Worm (Caenorhabditis elegans): ENCODE data around the gene tank-1.

Gene tank-1

DNA sequence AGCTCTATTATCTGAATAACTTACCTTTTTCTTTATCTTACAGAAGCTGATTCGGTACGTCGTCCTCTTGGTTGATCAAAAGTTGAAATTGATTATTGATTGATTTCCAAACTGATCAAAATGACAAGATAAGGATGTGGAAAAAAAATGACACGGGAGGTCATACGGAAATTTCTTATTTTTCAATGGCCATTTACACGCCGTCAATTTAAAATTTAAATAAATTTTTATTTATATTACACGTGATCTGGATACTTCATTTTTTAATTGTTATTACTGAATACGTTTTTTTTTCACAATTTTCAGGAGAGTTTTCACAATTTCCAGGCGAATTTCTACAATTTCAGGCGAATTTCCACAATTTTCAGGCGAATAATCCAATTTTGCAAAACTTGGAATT, 9.6 kb downstream of the tank-1 start, which contains the start of gene Y75B7B.2:
Gene Y75B7B.2, minus strand, starts transcription at position 101 of the 400 bp plus-strand sequence.
- TF ChIP-seq nhr-23 (tag; optimal IDR thresholded peaks at IDR 0.05) = no peak
- TF ChIP-seq gmeb-1 (tag; optimal IDR thresholded peaks at IDR 0.05) = no peak

DNA sequence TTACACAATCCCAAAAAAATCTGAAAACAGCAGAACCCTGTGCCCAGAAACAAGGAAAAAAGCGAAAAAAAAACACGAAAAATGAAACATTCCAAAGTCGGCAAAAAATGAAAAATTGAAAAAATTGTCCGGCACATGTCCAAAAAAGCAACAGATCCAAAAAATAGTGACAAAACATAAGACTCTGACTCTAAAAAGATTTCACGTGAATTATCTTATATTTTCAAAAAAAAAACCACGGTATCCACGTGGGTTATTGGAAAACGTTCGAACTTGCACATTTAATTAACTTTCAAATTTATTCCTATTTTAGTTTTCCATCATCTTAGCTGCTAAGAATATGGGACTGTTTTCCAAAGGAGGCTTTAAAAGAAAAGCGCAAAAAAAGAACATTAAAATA, 14.9 kb downstream of the tank-1 start, which contains the start of gene Y75B7B.1:
Gene Y75B7B.1, plus strand, starts transcription at position 301 of the 400 bp plus-strand sequence.
- TF ChIP-seq gmeb-1 (tag; optimal IDR thresholded peaks at IDR 0.05) (no peak), nhr-10 (tag; optimal IDR thresholded peaks at IDR 0.05) (no peak), C34F6.9 (tag; optimal IDR thresholded peaks at IDR 0.05) (no peak), nhr-11 (tag; optimal IDR thresholded peaks at IDR 0.05) (no peak), alr-1 (tag; optimal IDR thresholded peaks at IDR 0.05) (no peak), sem-4 (tag; optimal IDR thresholded peaks at IDR 0.05) (no peak), nhr-237 (tag; optimal IDR thresholded peaks at IDR 0.05) (no peak)

DNA sequence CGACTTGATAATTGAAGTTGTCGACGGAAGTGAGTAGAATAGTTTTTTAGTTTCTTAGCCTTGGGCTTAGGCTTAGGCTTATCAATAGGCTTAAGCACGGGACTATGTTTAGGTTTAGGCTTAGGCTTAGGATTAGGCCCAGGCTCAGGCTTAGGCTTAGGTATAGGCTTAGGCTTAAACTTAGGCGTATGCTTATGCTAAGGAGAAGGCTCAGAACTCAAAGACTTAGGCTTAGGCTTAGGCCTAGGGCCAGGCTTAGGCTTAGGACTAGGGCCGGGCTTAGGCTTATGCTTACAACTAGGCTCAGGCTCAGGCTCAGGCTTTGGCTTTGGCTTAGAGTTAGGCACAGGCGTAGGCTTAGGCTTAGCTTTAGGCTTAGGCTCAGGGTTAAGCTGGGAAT, 19.0 kb downstream of the tank-1 start:
- TF ChIP-seq nhr-237 (tag; optimal IDR thresholded peaks at IDR 0.05) (no peak), alr-1 (tag; optimal IDR thresholded peaks at IDR 0.05) (no peak), gmeb-1 (tag; optimal IDR thresholded peaks at IDR 0.05) (no peak), peb-1 (tag; optimal IDR thresholded peaks at IDR 0.05) (no peak), C34F6.9 (tag; optimal IDR thresholded peaks at IDR 0.05) (no peak), skn-1 (tag; optimal IDR thresholded peaks at IDR 0.05) (no peak), nhr-12 (tag; optimal IDR thresholded peaks at IDR 0.05) (no peak), mab-5 (tag; optimal IDR thresholded peaks at IDR 0.05) (no peak), ztf-4 (tag; optimal IDR thresholded peaks at IDR 0.05) (no peak), dmd-4 (tag; optimal IDR thresholded peaks at IDR 0.05) (no peak), lin-13 (GFP tag; optimal IDR thresholded peaks at IDR 0.05) (no peak), sma-3 (GFP tag; optimal IDR thresholded peaks at IDR 0.05) (no peak), Y55F3AM.14 (GFP tag; optimal IDR thresholded peaks at IDR 0.05) (no peak), nhr-10 (tag; optimal IDR thresholded peaks at IDR 0.05) (no peak), nhr-23 (tag; optimal IDR thresholded peaks at IDR 0.05) (no peak), egl-27 (tag; optimal IDR thresholded peaks at IDR 0.05) (no peak), ZK546.5 (tag; optimal IDR thresholded peaks at IDR 0.05) (no peak), nhr-6 (tag; optimal IDR thresholded peaks at IDR 0.05) (no peak), unc-55 (GFP tag; optimal IDR thresholded peaks at IDR 0.05) (no peak), blmp-1 (tag; optimal IDR thresholded peaks at IDR 0.05; ENCODE audit: insufficient read depth) (no peak)

- TF ChIP-seq nhr-10 (tag; optimal IDR thresholded peaks at IDR 0.05) (no peak), sem-4 (tag; optimal IDR thresholded peaks at IDR 0.05) (peak; percentile 36), ama-1 (optimal IDR thresholded peaks at IDR 0.05) (peak; percentile 1), ztf-1 (GFP tag; conservative IDR thresholded peaks at IDR 0.05) (no peak), unc-55 (GFP tag; optimal IDR thresholded peaks at IDR 0.05) (peak; percentile 75), nhr-237 (tag; optimal IDR thresholded peaks at IDR 0.05) (no peak), snpc-4 (tag; optimal IDR thresholded peaks at IDR 0.05) (peak; percentile 18), lin-11 (tag; optimal IDR thresholded peaks at IDR 0.05) (peak; percentile 55), sma-3 (GFP tag; optimal IDR thresholded peaks at IDR 0.05) (peak; percentile 39), unc-62 (GFP tag; optimal IDR thresholded peaks at IDR 0.05) (no peak), fos-1 (tag; optimal IDR thresholded peaks at IDR 0.05) (peak; percentile 57), sma-9 (GFP tag; optimal IDR thresholded peaks at IDR 0.05) (peak; percentile 18), sma-9 (tag; optimal IDR thresholded peaks at IDR 0.05) (no peak), alr-1 (tag; optimal IDR thresholded peaks at IDR 0.05) (no peak), lin-39 (tag; optimal IDR thresholded peaks at IDR 0.05) (no peak), ceh-82 (tag; optimal IDR thresholded peaks at IDR 0.05) (no peak), lsy-2 (tag; optimal IDR thresholded peaks at IDR 0.05) (peak in 1 of 2 experiments; percentile 65), crh-2 (tag; optimal IDR thresholded peaks at IDR 0.05) (peak; percentile 98), nhr-25 (tag; optimal IDR thresholded peaks at IDR 0.05) (peak; percentile 27), lin-13 (GFP tag; optimal IDR thresholded peaks at IDR 0.05) (peak; percentile 64), nhr-129 (tag; optimal IDR thresholded peaks at IDR 0.05) (peak; percentile 31), C34F6.9 (tag; optimal IDR thresholded peaks at IDR 0.05) (peak; percentile 83), gmeb-1 (tag; optimal IDR thresholded peaks at IDR 0.05) (peak; percentile 50), F13H6.1 (tag; optimal IDR thresholded peaks at IDR 0.05) (peak; percentile 4), R02D3.7 (tag; optimal IDR thresholded peaks at IDR 0.05) (no peak)
Measured at ce11 chrV:1263939-1264823, 21.3 kb downstream of the tank-1 start, which contains the start of the genes rab-1 and C39F7.5. rab-1 (minus strand) TSS chrV:1263989. C39F7.5 (plus strand) TSS chrV:1264773.
